Worm (Caenorhabditis elegans) whole organism, L3 larva: ENCODE measurements around the gene EGAP1.5.

ENCODE experiments used
- R02D3.7 ChIP-seq: fragments of 150-350 bp; optimal IDR thresholded peaks from 2 replicates; lab custom pipeline; 2014; ENCODE audit warnings: missing biosample characterization, missing genetic modification characterization
- ZK546.5 ChIP-seq: sonication (generic microtip); optimal IDR thresholded peaks from 2 replicates; lab custom pipeline; 2017; ENCODE audit warnings: missing biosample characterization, missing genetic modification characterization
- aly-2 ChIP-seq: fragments of 150-350 bp; optimal IDR thresholded peaks from 2 replicates; lab custom pipeline; 2014; ENCODE audit warnings: missing biosample characterization, missing genetic modification characterization
- ceh-28 ChIP-seq: fragments of 150-350 bp; optimal IDR thresholded peaks from 2 replicates; lab custom pipeline; 2014; ENCODE audit warnings: missing biosample characterization, missing genetic modification reagents, missing genetic modification characterization
- daf-12 ChIP-seq: fragments of 150-350 bp; optimal IDR thresholded peaks from 2 replicates; lab custom pipeline; 2014; ENCODE audit warnings: missing biosample characterization, missing genetic modification reagents, missing genetic modification characterization
- egl-27 ChIP-seq: sonication (generic microtip); optimal IDR thresholded peaks from 4 replicates; lab custom pipeline; 2017; ENCODE audit warnings: missing biosample characterization, missing genetic modification reagents, missing genetic modification characterization
- egl-5 ChIP-seq: fragments of 150-350 bp; optimal IDR thresholded peaks from 2 replicates; lab custom pipeline; 2017; ENCODE audit warnings: missing biosample characterization, missing genetic modification reagents, missing genetic modification characterization, inconsistent platforms
- elt-2 ChIP-seq: sonication (generic microtip); optimal IDR thresholded peaks from 2 replicates; lab custom pipeline; 2016; ENCODE audit warnings: missing genetic modification reagents, mild to moderate bottlenecking, missing genetic modification characterization, missing compliant biosample characterization
- eor-1 ChIP-seq, 2 experiments: fragments of 150-350 bp; optimal IDR thresholded peaks; 2 replicates each; lab custom pipeline; 2014 to 2018; ENCODE audit warnings: missing biosample characterization in 2 of 2, missing genetic modification characterization in 2 of 2
- fkh-2 ChIP-seq: fragments of 150-350 bp; optimal IDR thresholded peaks from 2 replicates; lab custom pipeline; 2014; ENCODE audit warnings: missing biosample characterization, missing genetic modification reagents, missing genetic modification characterization
- fos-1 ChIP-seq: fragments of 150-350 bp; optimal IDR thresholded peaks from 2 replicates; lab custom pipeline; 2014; ENCODE audit warnings: missing biosample characterization, missing genetic modification characterization
- hmg-11 ChIP-seq: sonication (generic microtip); optimal IDR thresholded peaks from 2 replicates; lab custom pipeline; 2016; ENCODE audit warnings: missing genetic modification characterization, missing compliant biosample characterization
- jun-1 ChIP-seq: fragments of 150-350 bp; optimal IDR thresholded peaks from 2 replicates; lab custom pipeline; 2014; ENCODE audit warnings: missing biosample characterization, missing genetic modification reagents, missing genetic modification characterization
- lin-15B ChIP-seq: fragments of 150-350 bp; optimal IDR thresholded peaks from 2 replicates; lab custom pipeline; 2014; ENCODE audit warnings: missing biosample characterization, missing genetic modification characterization
- lin-39 ChIP-seq: fragments of 150-350 bp; optimal IDR thresholded peaks from 2 replicates; lab custom pipeline; 2018; ENCODE audit warnings: missing biosample characterization, missing genetic modification reagents, missing genetic modification characterization
- lsy-12 ChIP-seq: sonication (generic microtip); optimal IDR thresholded peaks from 2 replicates; lab custom pipeline; 2016; ENCODE audit warnings: mild to moderate bottlenecking, missing genetic modification characterization, missing compliant biosample characterization
- mml-1 ChIP-seq: fragments of 150-350 bp; sonication (generic microtip); optimal IDR thresholded peaks from 3 replicates; lab custom pipeline; 2014; ENCODE audit warnings: missing biosample characterization, missing genetic modification characterization
- nfya-1 ChIP-seq: sonication (generic microtip); optimal IDR thresholded peaks from 2 replicates; lab custom pipeline; 2017; ENCODE audit warnings: missing genetic modification characterization, mild to moderate bottlenecking, missing compliant biosample characterization, antibody characterized with exemption, moderate library complexity; ENCODE audit not compliant: insufficient read depth
- nhr-11 ChIP-seq: fragments of 150-350 bp; optimal IDR thresholded peaks from 2 replicates; lab custom pipeline; 2014; ENCODE audit warnings: missing biosample characterization, missing genetic modification characterization
- nhr-23 ChIP-seq: fragments of 150-350 bp; optimal IDR thresholded peaks from 2 replicates; lab custom pipeline; 2014; ENCODE audit warnings: missing biosample characterization, missing genetic modification reagents, missing genetic modification characterization
- nhr-237 ChIP-seq: fragments of 150-350 bp; optimal IDR thresholded peaks from 2 replicates; lab custom pipeline; 2014; ENCODE audit warnings: missing biosample characterization, missing genetic modification characterization
- nhr-25 ChIP-seq: sonication (generic microtip); optimal IDR thresholded peaks from 2 replicates; lab custom pipeline; 2017; ENCODE audit warnings: missing biosample characterization, missing genetic modification characterization
- nhr-43 ChIP-seq: sonication (generic microtip); optimal IDR thresholded peaks from 2 replicates; lab custom pipeline; 2016; ENCODE audit warnings: mild to moderate bottlenecking, missing genetic modification characterization, missing compliant biosample characterization; ENCODE audit not compliant: poor library complexity, severe bottlenecking
- nhr-67 ChIP-seq: fragments of 150-350 bp; optimal IDR thresholded peaks from 2 replicates; lab custom pipeline; 2014; ENCODE audit warnings: missing biosample characterization, missing genetic modification characterization
- nhr-76 ChIP-seq: fragments of 150-350 bp; sonication (generic microtip); optimal IDR thresholded peaks from 5 replicates; lab custom pipeline; 2014; ENCODE audit warnings: missing biosample characterization, missing genetic modification characterization
- nhr-77 ChIP-seq: fragments of 150-350 bp; optimal IDR thresholded peaks from 2 replicates; lab custom pipeline; 2014; ENCODE audit warnings: missing biosample characterization, missing genetic modification characterization
- pha-4 ChIP-seq: fragments of 150-350 bp; optimal IDR thresholded peaks from 2 replicates; lab custom pipeline; 2014; ENCODE audit warnings: missing biosample characterization, missing genetic modification reagents, missing genetic modification characterization
- pqm-1 ChIP-seq: fragments of 150-350 bp; optimal IDR thresholded peaks from 2 replicates; lab custom pipeline; 2017; ENCODE audit warnings: missing biosample characterization, missing genetic modification characterization, inconsistent platforms
- sea-2 ChIP-seq: fragments of 150-350 bp; sonication (generic microtip); optimal IDR thresholded peaks from 4 replicates; lab custom pipeline; 2014; ENCODE audit warnings: missing biosample characterization, missing genetic modification reagents, missing genetic modification characterization
- skn-1 ChIP-seq: fragments of 150-350 bp; optimal IDR thresholded peaks from 2 replicates; lab custom pipeline; 2014; ENCODE audit warnings: missing biosample characterization, missing genetic modification characterization
- snpc-4 ChIP-seq: fragments of 150-350 bp; optimal IDR thresholded peaks from 2 replicates; lab custom pipeline; 2014; ENCODE audit warnings: missing biosample characterization, missing genetic modification characterization
- unc-39 ChIP-seq: sonication (generic microtip); optimal IDR thresholded peaks from 4 replicates; lab custom pipeline; 2017; ENCODE audit warnings: missing biosample characterization, missing genetic modification characterization
- zag-1 ChIP-seq: fragments of 150-350 bp; optimal IDR thresholded peaks from 2 replicates; lab custom pipeline; 2014; ENCODE audit warnings: missing biosample characterization, missing genetic modification characterization
- ztf-11 ChIP-seq: fragments of 150-350 bp; optimal IDR thresholded peaks from 2 replicates; lab custom pipeline; 2014; ENCODE audit warnings: missing biosample characterization, missing genetic modification characterization
- ztf-4 ChIP-seq: fragments of 150-350 bp; optimal IDR thresholded peaks from 2 replicates; lab custom pipeline; 2014; ENCODE audit warnings: missing biosample characterization, missing genetic modification characterization

The EGAP1.5 gene

ce11 chrIII:5900709-5901108 lies 30.8 kb upstream of the EGAP1.5 start:
- TF ChIP-seq nhr-43 (tag; lab: Kevin White, UChicago) (no peak), pqm-1 (tag; lab: Kevin White, UChicago) (peak; percentile 23), ztf-4 (tag; lab: Kevin White, UChicago) (no peak), nhr-77 (tag; lab: Kevin White, UChicago) (no peak), eor-1 (tag; optimal IDR thresholded peaks at IDR 0.05; lab: Kevin White, UChicago) (no peak), unc-39 (no peak), hmg-11 (tag; lab: Kevin White, UChicago) (peak; percentile 4), nfya-1 (tag; lab: Kevin White, UChicago) (no peak), elt-2 (peak; percentile 26), pha-4 (tag; lab: Kevin White, UChicago) (peak; percentile 50)

- no peak for TF ChIP-seq ztf-11
- TF ChIP-seq sea-2 (GFP tag; lab: Kevin White, UChicago): no peak
- TF ChIP-seq lsy-12 (tag; lab: Kevin White, UChicago): no peak
- no peak for TF ChIP-seq lin-39 (tag; lab: Kevin White, UChicago)
- TF ChIP-seq daf-12: no peak
- TF ChIP-seq snpc-4 (tag; lab: Kevin White, UChicago): no peak
- no peak for TF ChIP-seq mml-1
- no peak for TF ChIP-seq nfya-1 (tag; lab: Kevin White, UChicago)
- TF ChIP-seq nhr-76 (tag; lab: Kevin White, UChicago): no peak
- no peak for TF ChIP-seq zag-1 (tag; lab: Kevin White, UChicago)
- TF ChIP-seq nhr-237 (tag; lab: Kevin White, UChicago): no peak
- TF ChIP-seq lin-15B: no peak
- no peak for TF ChIP-seq jun-1 (tag; lab: Kevin White, UChicago)
- no peak for TF ChIP-seq R02D3.7 (tag; lab: Kevin White, UChicago)
- no peak for TF ChIP-seq nhr-25 (tag; lab: Kevin White, UChicago)
- TF ChIP-seq nhr-23 (tag; lab: Kevin White, UChicago): no peak
- TF ChIP-seq ztf-4 (tag; lab: Kevin White, UChicago): no peak
- no peak for TF ChIP-seq ZK546.5 (tag; lab: Kevin White, UChicago)
- TF ChIP-seq nhr-77 (tag; lab: Kevin White, UChicago): no peak
These were observed 29.0 kb upstream of the EGAP1.5 start for ce11 chrIII:5902558-5902957.

ce11 chrIII:5906059-5906458 lies 25.5 kb upstream of the EGAP1.5 start, which contains the start of gene dpff-1:
TSS of gene dpff-1 (minus strand) at chrIII:5906346.
- TF ChIP-seq jun-1 (tag; lab: Kevin White, UChicago): no peak
- TF ChIP-seq hmg-11 (tag; lab: Kevin White, UChicago): peak; percentile 61
- no peak for TF ChIP-seq fos-1 (tag; lab: Kevin White, UChicago)
- TF ChIP-seq lin-39 (tag; lab: Kevin White, UChicago): no peak
- peak; percentile 54 for TF ChIP-seq ceh-28 (tag; lab: Kevin White, UChicago)
- no peak for TF ChIP-seq R02D3.7 (tag; lab: Kevin White, UChicago)
- TF ChIP-seq ztf-4 (tag; lab: Kevin White, UChicago): no peak
- TF ChIP-seq nhr-23 (tag; lab: Kevin White, UChicago): peak; percentile 10
- TF ChIP-seq nhr-11 (tag; lab: Kevin White, UChicago): no peak
- TF ChIP-seq fkh-2 (tag; lab: Kevin White, UChicago): no peak
- no peak for TF ChIP-seq elt-2
- no peak for TF ChIP-seq egl-5 (tag; lab: Kevin White, UChicago)
- TF ChIP-seq nhr-25 (tag; lab: Kevin White, UChicago): no peak
- no peak for TF ChIP-seq egl-27 (tag; lab: Kevin White, UChicago)
- TF ChIP-seq daf-12: no peak
- TF ChIP-seq ztf-11: no peak
- TF ChIP-seq nfya-1 (tag; lab: Kevin White, UChicago): peak; percentile 52
- no peak for TF ChIP-seq aly-2 (tag; lab: Kevin White, UChicago)
- peak; percentile 13 for TF ChIP-seq pha-4 (tag; lab: Kevin White, UChicago)
- TF ChIP-seq snpc-4 (tag; lab: Kevin White, UChicago): no peak
- no peak for TF ChIP-seq skn-1

- no peak for TF ChIP-seq nhr-67 (tag; lab: Kevin White, UChicago)
- TF ChIP-seq jun-1 (tag; lab: Kevin White, UChicago): no peak
- TF ChIP-seq hmg-11 (tag; lab: Kevin White, UChicago): no peak
- TF ChIP-seq lsy-12 (tag; lab: Kevin White, UChicago): no peak
- no peak for TF ChIP-seq aly-2 (tag; lab: Kevin White, UChicago)
- TF ChIP-seq fos-1 (tag; lab: Kevin White, UChicago): no peak
- no peak for TF ChIP-seq nhr-76 (tag; lab: Kevin White, UChicago)
- TF ChIP-seq nhr-77 (tag; lab: Kevin White, UChicago): no peak
- TF ChIP-seq pqm-1 (tag; lab: Kevin White, UChicago): no peak
- TF ChIP-seq skn-1: no peak
- TF ChIP-seq eor-1 (tag; optimal IDR thresholded peaks at IDR 0.05; lab: Kevin White, UChicago): no peak
- TF ChIP-seq, all 47 proteins: peak for 0
These were observed 24.8 kb upstream of the EGAP1.5 start, which contains the start of gene erd-2.2 for ce11 chrIII:5906749-5907148. TSS of gene erd-2.2 (plus strand) at chrIII:5907049.
